Worm (Caenorhabditis elegans) whole organism, L1 larva: ENCODE results near the gene Y43F8C.5.

Experiments
- C04F5.9 ChIP-seq: sonication (generic microtip); optimal IDR thresholded peaks from 2 replicates; lab custom pipeline; 2016; ENCODE audit warnings: missing genetic modification characterization, missing compliant biosample characterization
- C16A3.4 ChIP-seq: fragments of 150-350 bp; optimal IDR thresholded peaks from 2 replicates; lab custom pipeline; 2014; ENCODE audit warnings: missing biosample characterization, missing genetic modification characterization
- F16B12.6 ChIP-seq: fragments of 150-350 bp; optimal IDR thresholded peaks from 2 replicates; lab custom pipeline; 2014; ENCODE audit warnings: missing biosample characterization, missing genetic modification characterization
- Y116A8C.19 ChIP-seq: sonication (generic microtip); optimal IDR thresholded peaks from 2 replicates; lab custom pipeline; 2016; ENCODE audit warnings: missing compliant biosample characterization, missing genetic modification characterization, borderline replicate concordance
- aha-1 ChIP-seq: fragments of 150-350 bp; optimal IDR thresholded peaks from 2 replicates; lab custom pipeline; 2014; ENCODE audit warnings: missing biosample characterization, missing genetic modification characterization
- blmp-1 ChIP-seq: fragments of 150-350 bp; optimal IDR thresholded peaks from 2 replicates; lab custom pipeline; 2014; ENCODE audit warnings: missing biosample characterization, missing genetic modification characterization
- ceh-63 ChIP-seq: fragments of 200-800 bp; sonication (Bioruptor generic); optimal IDR thresholded peaks from 2 replicates; lab custom pipeline; 2018; ENCODE audit warnings: mild to moderate bottlenecking, missing genetic modification characterization, missing compliant biosample characterization
- ceh-82 ChIP-seq, 3 experiments: fragments of 150-350 bp in 1 of 3; sonication (generic microtip) in 2 of 3; optimal IDR thresholded peaks; 2 replicates each; lab custom pipeline; 2014 to 2017; ENCODE audit warnings: missing biosample characterization in 3 of 3, missing genetic modification characterization in 3 of 3
- ceh-90 ChIP-seq: sonication (generic microtip); optimal IDR thresholded peaks from 2 replicates; lab custom pipeline; 2016; ENCODE audit warnings: missing genetic modification characterization, missing compliant biosample characterization
- dpl-1 ChIP-seq, 3 experiments: fragments of 150-350 bp in 2 of 3; sonication (generic microtip) in 1 of 3; optimal IDR thresholded peaks; 2 replicates each; lab custom pipeline; 2014 to 2017; ENCODE audit warnings: missing biosample characterization in 3 of 3, missing genetic modification characterization in 3 of 3, missing genetic modification reagents in 3 of 3
- dsc-1 ChIP-seq: sonication (generic microtip); optimal IDR thresholded peaks from 2 replicates; lab custom pipeline; 2016; ENCODE audit warnings: mild to moderate bottlenecking, missing genetic modification characterization, missing compliant biosample characterization
- efl-1 ChIP-seq, 4 experiments: fragments of 150-350 bp; optimal IDR thresholded peaks in 3 of 4; peaks in 1 of 4; 1 replicate in 1 of 4; 2 replicates in 3 of 4; lab custom pipeline; 2014; ENCODE audit warnings: missing biosample characterization in 2 of 4, missing genetic modification characterization in 2 of 4, missing genetic modification reagents in 2 of 4
- efl-3 ChIP-seq: fragments of 200-800 bp; sonication (Bioruptor generic); optimal IDR thresholded peaks from 2 replicates; lab custom pipeline; 2018; ENCODE audit warnings: mild to moderate bottlenecking, missing genetic modification characterization, missing compliant biosample characterization
- elt-2 ChIP-seq: sonication (generic microtip); optimal IDR thresholded peaks from 2 replicates; lab custom pipeline; 2016; ENCODE audit warnings: missing genetic modification characterization, mild to moderate bottlenecking, inconsistent platforms, missing compliant biosample characterization, missing genetic modification reagents
- elt-3 ChIP-seq, 6 experiments: fragments of 150-350 bp in 1 of 6; sonication (generic microtip); optimal IDR thresholded peaks; 2 replicates each; lab custom pipeline; 2017 to 2018; ENCODE audit warnings: missing biosample characterization in 6 of 6, missing genetic modification characterization in 6 of 6, inconsistent platforms in 1 of 6
- ets-5 ChIP-seq: fragments of 200-800 bp; sonication (Bioruptor generic); IDR thresholded peaks from 2 replicates; pipeline ENCODE4 v1.3.6; 2022; ENCODE audit warnings: missing genetic modification characterization, missing compliant biosample characterization
- fkh-4 ChIP-seq: sonication (generic microtip); optimal IDR thresholded peaks from 2 replicates; lab custom pipeline; 2016; ENCODE audit warnings: missing compliant biosample characterization, missing genetic modification characterization, borderline replicate concordance
- fkh-8 ChIP-seq: sonication (generic microtip); optimal IDR thresholded peaks from 2 replicates; lab custom pipeline; 2016; ENCODE audit warnings: mild to moderate bottlenecking, missing genetic modification characterization, missing compliant biosample characterization
- fos-1 ChIP-seq: fragments of 150-350 bp; optimal IDR thresholded peaks from 2 replicates; lab custom pipeline; 2014; ENCODE audit warnings: missing biosample characterization, missing genetic modification characterization
- grh-1 ChIP-seq: fragments of 200-800 bp; sonication (Bioruptor generic); IDR thresholded peaks from 2 replicates; pipeline ENCODE4 v1.3.6; 2022; ENCODE audit warnings: missing genetic modification reagents, missing genetic modification characterization, missing compliant biosample characterization
- hpl-2 ChIP-seq: fragments of 150-350 bp; optimal IDR thresholded peaks from 2 replicates; lab custom pipeline; 2014; ENCODE audit warnings: missing biosample characterization, missing genetic modification reagents, missing genetic modification characterization
- irx-1 ChIP-seq: sonication (generic microtip); optimal IDR thresholded peaks from 2 replicates; lab custom pipeline; 2016; ENCODE audit warnings: missing genetic modification characterization, missing compliant biosample characterization
- isw-1 ChIP-seq: fragments of 200-800 bp; sonication (Bioruptor generic); IDR thresholded peaks from 2 replicates; pipeline ENCODE4 v1.3.6; 2022; ENCODE audit warnings: missing genetic modification characterization, missing compliant biosample characterization
- lin-35 ChIP-seq, 2 experiments: fragments of 150-350 bp; optimal IDR thresholded peaks; 2 replicates each; lab custom pipeline; 2014; ENCODE audit warnings: missing biosample characterization in 2 of 2, missing genetic modification characterization in 2 of 2, missing genetic modification reagents in 2 of 2
- lin-39 ChIP-seq: fragments of 150-350 bp; optimal IDR thresholded peaks from 2 replicates; lab custom pipeline; 2014; ENCODE audit warnings: missing biosample characterization, missing genetic modification reagents, missing genetic modification characterization
- lsy-2 ChIP-seq, 2 experiments: fragments of 150-350 bp; optimal IDR thresholded peaks; 2 replicates each; lab custom pipeline; 2014; ENCODE audit warnings: missing biosample characterization in 2 of 2, missing genetic modification characterization in 2 of 2
- mab-9 ChIP-seq: fragments of 200-800 bp; sonication (Bioruptor generic); IDR thresholded peaks from 2 replicates; pipeline ENCODE4 v1.3.6; 2022; ENCODE audit warnings: missing genetic modification reagents, missing genetic modification characterization, missing compliant biosample characterization
- mdl-1 ChIP-seq, 2 experiments: fragments of 150-350 bp; optimal IDR thresholded peaks; 2 replicates each; lab custom pipeline; 2014 to 2017; ENCODE audit warnings: missing biosample characterization in 2 of 2, missing genetic modification characterization in 2 of 2, inconsistent platforms in 1 of 2
- mef-2 ChIP-seq: fragments of 150-350 bp; optimal IDR thresholded peaks from 2 replicates; lab custom pipeline; 2014; ENCODE audit warnings: missing biosample characterization, missing genetic modification characterization
- nhr-237 ChIP-seq: fragments of 150-350 bp; optimal IDR thresholded peaks from 2 replicates; lab custom pipeline; 2014; ENCODE audit warnings: missing biosample characterization, missing genetic modification characterization
- nhr-76 ChIP-seq: sonication (generic microtip); optimal IDR thresholded peaks from 2 replicates; lab custom pipeline; 2017; ENCODE audit warnings: missing biosample characterization, missing genetic modification characterization
- nhr-77 ChIP-seq: fragments of 150-350 bp; optimal IDR thresholded peaks from 2 replicates; lab custom pipeline; 2014; ENCODE audit warnings: missing biosample characterization, missing genetic modification characterization
- nhr-84 ChIP-seq: sonication (generic microtip); optimal IDR thresholded peaks from 2 replicates; lab custom pipeline; 2017; ENCODE audit warnings: missing biosample characterization, missing genetic modification characterization
- nhr-85 ChIP-seq: sonication (generic microtip); peaks from one replicate; lab custom pipeline; 2016; ENCODE audit warnings: missing genetic modification characterization, inconsistent platforms, missing compliant biosample characterization
- nhr-90 ChIP-seq: sonication (generic microtip); optimal IDR thresholded peaks from 2 replicates; lab custom pipeline; 2016; ENCODE audit warnings: mild to moderate bottlenecking, missing genetic modification characterization, missing compliant biosample characterization; ENCODE audit not compliant: poor library complexity
- pax-3 ChIP-seq: fragments of 200-800 bp; sonication (Bioruptor generic); optimal IDR thresholded peaks from 2 replicates; lab custom pipeline; 2018; ENCODE audit warnings: mild to moderate bottlenecking, missing genetic modification characterization, moderate library complexity, missing compliant biosample characterization
- skn-1 ChIP-seq: fragments of 150-350 bp; optimal IDR thresholded peaks from 2 replicates; lab custom pipeline; 2014; ENCODE audit warnings: missing biosample characterization, missing genetic modification characterization
- snpc-4 ChIP-seq: fragments of 150-350 bp; optimal IDR thresholded peaks from 2 replicates; lab custom pipeline; 2014; ENCODE audit warnings: missing biosample characterization, missing genetic modification characterization
- snu-23 ChIP-seq: sonication (generic microtip); optimal IDR thresholded peaks from 2 replicates; lab custom pipeline; 2016; ENCODE audit warnings: missing genetic modification characterization, missing compliant biosample characterization
- sox-4 ChIP-seq: sonication (generic microtip); optimal IDR thresholded peaks from 2 replicates; lab custom pipeline; 2016; ENCODE audit warnings: missing genetic modification characterization, missing compliant biosample characterization
- sup-37 ChIP-seq: fragments of 200-800 bp; sonication (Bioruptor generic); optimal IDR thresholded peaks from 2 replicates; lab custom pipeline; 2018; ENCODE audit warnings: mild to moderate bottlenecking, missing genetic modification characterization, missing compliant biosample characterization
- swsn-7 ChIP-seq: sonication (generic microtip); optimal IDR thresholded peaks from 2 replicates; lab custom pipeline; 2016; ENCODE audit warnings: missing genetic modification characterization, missing compliant biosample characterization
- tbx-2 ChIP-seq: sonication (generic microtip); optimal IDR thresholded peaks from 2 replicates; lab custom pipeline; 2016; ENCODE audit warnings: missing genetic modification characterization, missing compliant biosample characterization
- unc-130 ChIP-seq: fragments of 150-350 bp; optimal IDR thresholded peaks from 2 replicates; lab custom pipeline; 2017; ENCODE audit warnings: missing biosample characterization, missing genetic modification characterization, inconsistent platforms
- unc-86 ChIP-seq: sonication (generic microtip); optimal IDR thresholded peaks from 2 replicates; lab custom pipeline; 2016; ENCODE audit warnings: missing genetic modification characterization, missing compliant biosample characterization
- vab-15 ChIP-seq: sonication (generic microtip); optimal IDR thresholded peaks from 2 replicates; lab custom pipeline; 2017; ENCODE audit warnings: missing genotype, mild to moderate bottlenecking, missing genetic modification characterization, missing compliant biosample characterization
- xbp-1 ChIP-seq: sonication (generic microtip); optimal IDR thresholded peaks from 2 replicates; lab custom pipeline; 2016; ENCODE audit warnings: missing genetic modification characterization, missing compliant biosample characterization
- zag-1 ChIP-seq: fragments of 150-350 bp; optimal IDR thresholded peaks from 2 replicates; lab custom pipeline; 2014; ENCODE audit warnings: missing biosample characterization, missing genetic modification characterization
- zip-4 ChIP-seq: fragments of 200-800 bp; sonication (Bioruptor generic); optimal IDR thresholded peaks from 2 replicates; lab custom pipeline; 2018; ENCODE audit warnings: mild to moderate bottlenecking, missing genetic modification characterization, moderate library complexity, missing compliant biosample characterization
- ztf-4 ChIP-seq: fragments of 150-350 bp; optimal IDR thresholded peaks from 2 replicates; lab custom pipeline; 2014; ENCODE audit warnings: missing biosample characterization, missing genetic modification characterization

Y43F8C.5 gene

DNA sequence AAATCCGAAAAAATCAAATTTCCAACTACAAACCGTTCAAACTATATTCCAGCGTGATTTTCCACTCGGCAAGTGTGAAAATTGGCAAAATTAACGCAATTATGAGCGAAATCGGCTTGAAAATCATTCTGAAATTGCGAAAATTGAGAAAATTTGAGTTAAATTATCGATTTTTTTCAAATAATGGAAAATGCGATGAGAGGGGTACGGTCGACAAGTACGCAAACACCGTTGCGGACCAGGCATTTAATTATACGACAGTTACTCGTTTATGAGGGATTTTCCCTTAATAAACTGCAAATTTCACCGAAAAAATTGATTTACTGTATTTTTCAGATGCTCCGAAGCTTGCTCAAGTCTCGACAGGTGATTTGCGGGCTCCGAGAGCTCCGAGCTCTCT lies 11.5 kb upstream of the Y43F8C.5 start, which contains the start of the genes Y43F8C.7 and mrps-28 (continued):
- TF ChIP-seq fkh-4 (tag; lab: Kevin White, UChicago) (no peak), fkh-8 (tag; lab: Kevin White, UChicago) (peak; percentile 10), F16B12.6 (tag; lab: Kevin White, UChicago) (peak; percentile 91), mab-9 (GFP tag; lab: Robert Waterston, UW) (no peak), nhr-237 (no peak), swsn-7 (tag; lab: Kevin White, UChicago) (peak; percentile 51), xbp-1 (peak; percentile 43), mdl-1 (tag; optimal IDR thresholded peaks at IDR 0.05; lab: Kevin White, UChicago) (peak in 1 of 2 experiments; percentile 5)
- TF ChIP-seq, all 84 proteins: peak for 29

DNA sequence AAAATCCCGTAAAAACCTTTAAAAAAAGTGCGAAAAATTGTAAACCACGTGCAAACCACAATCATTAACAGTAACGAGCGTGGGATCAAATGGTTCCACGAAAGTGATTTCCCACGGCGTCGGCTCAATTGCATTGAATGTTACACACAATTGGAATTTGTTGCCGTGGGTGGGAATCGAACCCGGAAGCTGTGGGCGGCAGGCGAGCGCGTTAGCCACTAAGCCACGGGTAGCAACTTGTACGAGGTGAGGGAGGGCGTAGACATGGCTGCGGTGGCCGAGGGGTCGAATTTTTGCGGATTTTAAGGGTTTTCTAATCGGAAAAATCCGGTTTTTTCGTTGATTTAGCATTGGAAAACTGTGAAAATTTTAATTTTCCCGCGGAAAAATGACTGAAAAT lies 10.6 kb upstream of the Y43F8C.5 start:
- TF ChIP-seq xbp-1 (peak; percentile 36), C16A3.4 (peak; percentile 61), Y116A8C.19 (tag; lab: Kevin White, UChicago) (no peak), dpl-1 (GFP tag; optimal IDR thresholded peaks at IDR 0.05; lab: Kevin White, UChicago) (peak in 2 of 3 experiments; percentile 29 to 40), mdl-1 (tag; optimal IDR thresholded peaks at IDR 0.05; lab: Kevin White, UChicago) (peak in 1 of 2 experiments; percentile 40), ceh-82 (tag; optimal IDR thresholded peaks at IDR 0.05; lab: Kevin White, UChicago) (peak; percentile 82 to 89 (median 86)), tbx-2 (tag; lab: Kevin White, UChicago) (peak; percentile 76), sox-4 (tag; lab: Kevin White, UChicago) (peak; percentile 28), lin-35 (GFP tag; optimal IDR thresholded peaks at IDR 0.05; lab: Kevin White, UChicago) (peak; percentile 42 to 54), fos-1 (tag; lab: Kevin White, UChicago) (peak; percentile 36), F16B12.6 (tag; lab: Kevin White, UChicago) (peak; percentile 67), unc-130 (tag; lab: Kevin White, UChicago) (peak; percentile 7), aha-1 (tag; lab: Kevin White, UChicago) (no peak), grh-1 (GFP tag; lab: Robert Waterston, UW) (peak; percentile 62), irx-1 (peak; percentile 72), unc-86 (tag; lab: Kevin White, UChicago) (peak; percentile 62), snpc-4 (tag; lab: Kevin White, UChicago) (peak; percentile 61), efl-3 (GFP tag; lab: Kevin White, UChicago) (no peak), ets-5 (GFP tag; lab: Robert Waterston, UW) (0 out of 2 replicates have a peak, but pooled peaks have one; percentile 71), hpl-2 (peak; percentile 41), mef-2 (tag; lab: Kevin White, UChicago) (no peak), blmp-1 (tag; lab: Kevin White, UChicago) (no peak), ceh-90 (tag; lab: Kevin White, UChicago) (no peak), efl-1 (optimal IDR thresholded peaks at IDR 0.05; lab: Kevin White, UChicago) (peak; percentile 30 to 64), efl-1 (GFP tag; optimal IDR thresholded peaks at IDR 0.05 in 1 of 2; lab: Kevin White, UChicago) (peak; percentile 43 to 95), pax-3 (tag; lab: Kevin White, UChicago) (peak; percentile 63), nhr-90 (peak; percentile 79), lin-39 (tag; lab: Kevin White, UChicago) (peak; percentile 7), swsn-7 (tag; lab: Kevin White, UChicago) (peak; percentile 77), skn-1 (peak; percentile 51), C04F5.9 (peak; percentile 34), nhr-76 (tag; lab: Kevin White, UChicago) (peak; percentile 14), dsc-1 (tag; lab: Kevin White, UChicago) (peak; percentile 83), nhr-77 (peak; percentile 75), nhr-84 (no peak), elt-3 (tag; optimal IDR thresholded peaks at IDR 0.05; lab: Kevin White, UChicago) (peak in 2 of 6 experiments; percentile 21 to 58), ztf-4 (tag; lab: Kevin White, UChicago) (peak; percentile 25), nhr-85 (tag; lab: Kevin White, UChicago) (peak; percentile 79), elt-2 (tag; lab: Kevin White, UChicago) (peak; percentile 53), sup-37 (GFP tag; lab: Kevin White, UChicago) (peak; percentile 20), fkh-8 (tag; lab: Kevin White, UChicago) (peak; percentile 69), zip-4 (GFP tag; lab: Kevin White, UChicago) (peak; percentile 69), lsy-2 (tag; optimal IDR thresholded peaks at IDR 0.05; lab: Kevin White, UChicago) (peak; percentile 79 to 83), isw-1 (peak; percentile 44), zag-1 (tag; lab: Kevin White, UChicago) (no peak), snu-23 (GFP tag; lab: Kevin White, UChicago) (peak; percentile 81), vab-15 (tag; lab: Kevin White, UChicago) (peak; percentile 36), ceh-63 (GFP tag; lab: Kevin White, UChicago) (no peak)
